Fruit fly (Drosophila melanogaster): Measurements from ENCODE around the gene CG10657.
A peak's percentile ranks its signal among the peaks of the same experiment; 100 is the strongest.

The CG10657 gene

DNA sequence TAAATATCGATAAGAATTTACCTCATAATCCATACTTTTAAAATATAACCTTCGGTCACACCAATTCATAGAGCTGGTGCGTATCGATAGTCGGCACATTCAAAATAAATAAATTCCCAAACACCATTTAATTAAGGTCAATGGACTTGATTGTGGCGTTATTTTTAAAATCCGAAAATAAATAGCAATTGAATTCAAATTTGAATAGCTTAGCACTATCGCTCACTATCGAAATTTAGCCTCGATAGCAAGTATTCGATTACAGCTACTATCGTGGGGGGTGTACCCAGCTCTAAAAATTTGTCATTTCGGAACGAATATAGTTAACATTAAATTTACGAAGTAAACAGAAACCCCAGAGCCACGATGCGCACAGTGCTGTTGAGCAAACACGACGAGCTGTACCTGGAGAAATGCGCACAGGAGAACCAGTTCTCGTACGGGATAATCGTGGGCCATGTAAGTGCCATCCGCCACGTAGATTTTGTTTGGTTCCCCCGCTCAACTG is 25.5 kb downstream of the CG10657 start, which contains the start of gene CG10616 (continued):
- TF ChIP-seq Awh (GFP tag; IDR thresholded peaks at IDR 0.05) (no peak), MBD-R2 (GFP tag; IDR thresholded peaks at IDR 0.05) (peak; percentile 57), Scr (GFP tag; IDR thresholded peaks at IDR 0.05; ENCODE audit: partially characterized antibody) (peak; percentile 98), CG14014 (GFP tag; IDR thresholded peaks at IDR 0.05) (no peak), vvl (GFP tag; IDR thresholded peaks at IDR 0.05) (0 out of 2 replicates have a peak, but pooled peaks have one; percentile 13), CG1233 (GFP tag; optimal IDR thresholded peaks at IDR 0.05) (no peak), CG11696 (GFP tag; IDR thresholded peaks at IDR 0.05) (no peak), crc (GFP tag; optimal IDR thresholded peaks at IDR 0.05) (no peak), CG17359 (tag; optimal IDR thresholded peaks at IDR 0.05) (no peak), CG18599 (GFP tag; optimal IDR thresholded peaks at IDR 0.05) (no peak), Lhr (GFP tag; optimal IDR thresholded peaks at IDR 0.05) (no peak), run (tag; optimal IDR thresholded peaks at IDR 0.05) (no peak), Ets65A (GFP tag) (peak; percentile 35), hkb (optimal IDR thresholded peaks at IDR 0.05) (no peak), hkb (GFP tag; IDR thresholded peaks at IDR 0.05) (no peak), cato (GFP tag; optimal IDR thresholded peaks at IDR 0.05; ENCODE audit: borderline replicate concordance) (no peak), so (GFP tag; IDR thresholded peaks at IDR 0.05) (no peak), Bteb2 (GFP tag; optimal IDR thresholded peaks at IDR 0.05) (no peak), Pdp1 (GFP tag; optimal IDR thresholded peaks at IDR 0.05) (no peak), CG8388 (GFP tag; optimal IDR thresholded peaks at IDR 0.05) (no peak), Nf-YC (tag; optimal IDR thresholded peaks at IDR 0.05) (no peak), ind (GFP tag; optimal IDR thresholded peaks at IDR 0.05) (no peak), CG9817 (tag; optimal IDR thresholded peaks at IDR 0.05) (no peak), CG9876 (GFP tag; optimal IDR thresholded peaks at IDR 0.05) (no peak), lola (GFP tag; optimal IDR thresholded peaks at IDR 0.05) (no peak), YL-1 (GFP tag; optimal IDR thresholded peaks at IDR 0.05) (peak; percentile 47), CG13296 (GFP tag; optimal IDR thresholded peaks at IDR 0.05) (no peak), CG31388 (GFP tag; optimal IDR thresholded peaks at IDR 0.05) (no peak), CG2202 (tag; optimal IDR thresholded peaks at IDR 0.05) (no peak), CG4282 (GFP tag; optimal IDR thresholded peaks at IDR 0.05) (no peak), unpg (GFP tag; optimal IDR thresholded peaks at IDR 0.05) (no peak), grau (tag; optimal IDR thresholded peaks at IDR 0.05) (no peak), amos (GFP tag; IDR thresholded peaks at IDR 0.05; ENCODE audit: partially characterized antibody) (peak; percentile 86), caup (GFP tag; optimal IDR thresholded peaks at IDR 0.05; ENCODE audit: severe bottlenecking) (no peak), Dip3 (GFP tag; optimal IDR thresholded peaks at IDR 0.05) (no peak), CG7271 (tag; optimal IDR thresholded peaks at IDR 0.05) (no peak), NC2α (GFP tag; optimal IDR thresholded peaks at IDR 0.05) (no peak), pros (GFP tag; optimal IDR thresholded peaks at IDR 0.05) (no peak), Ssrp (tag; optimal IDR thresholded peaks at IDR 0.05) (no peak), ato (GFP tag; IDR thresholded peaks at IDR 0.05; ENCODE audit: partially characterized antibody) (peak; percentile 66), Sin3A (optimal IDR thresholded peaks at IDR 0.05) (peak; percentile 30), CG16815 (GFP tag; optimal IDR thresholded peaks at IDR 0.05) (no peak), ab (GFP tag; optimal IDR thresholded peaks at IDR 0.05) (no peak), CG6683 (GFP tag; optimal IDR thresholded peaks at IDR 0.05) (no peak), CG6654 (GFP tag; optimal IDR thresholded peaks at IDR 0.05) (no peak), her (GFP tag; optimal IDR thresholded peaks at IDR 0.05) (no peak), CG10209 (GFP tag; optimal IDR thresholded peaks at IDR 0.05) (no peak), hbn (GFP tag; IDR thresholded peaks at IDR 0.05; ENCODE audit: partially characterized antibody) (peak; percentile 95), Chrac-16 (GFP tag; optimal IDR thresholded peaks at IDR 0.05) (no peak), wor (GFP tag; IDR thresholded peaks at IDR 0.05) (no peak), HmgZ (tag; optimal IDR thresholded peaks at IDR 0.05) (no peak)

All from whole organism, embryonic.